Worm (Caenorhabditis elegans) whole organism, midembryonic: ENCODE measurements around the gene sbp-1.

ENCODE experiments used
- T22C8.4 ChIP-seq: fragments of 200-800 bp; sonication (Bioruptor generic); IDR thresholded peaks from 2 replicates; pipeline ENCODE4 v1.3.6; 2022; ENCODE audit warnings: missing genetic modification characterization, missing compliant biosample characterization
- cog-1 ChIP-seq: sonication (generic microtip); optimal IDR thresholded peaks from 2 replicates; lab custom pipeline; 2016; ENCODE audit warnings: missing genetic modification characterization, missing compliant biosample characterization
- flt-1 ChIP-seq: fragments of 200-800 bp; sonication (Bioruptor generic); IDR thresholded peaks from 2 replicates; pipeline ENCODE4 v1.3.6; 2022; ENCODE audit warnings: missing genetic modification characterization, missing compliant biosample characterization
- klf-2 ChIP-seq: fragments of 200-800 bp; sonication (Bioruptor generic); conservative IDR thresholded peaks from 2 replicates; pipeline ENCODE4 v1.3.6; 2022; ENCODE audit warnings: missing genetic modification reagents, missing genetic modification characterization, missing compliant biosample characterization
- med-1 ChIP-seq: sonication (generic microtip); optimal IDR thresholded peaks from 2 replicates; lab custom pipeline; 2017; ENCODE audit warnings: missing genetic modification characterization, mild to moderate bottlenecking, missing compliant biosample characterization, antibody characterized with exemption, missing genetic modification reagents; ENCODE audit not compliant: insufficient read depth
- ref-1 ChIP-seq: fragments of 200-800 bp; sonication (Bioruptor generic); conservative IDR thresholded peaks from 2 replicates; pipeline ENCODE4 v1.3.6; 2022; ENCODE audit warnings: missing genetic modification reagents, missing genetic modification characterization, missing compliant biosample characterization
- tab-1 ChIP-seq: fragments of 200-800 bp; sonication (Bioruptor generic); IDR thresholded peaks from 2 replicates; pipeline ENCODE4 v1.3.6; 2022; ENCODE audit warnings: missing genetic modification characterization, missing compliant biosample characterization
- ztf-23 ChIP-seq: fragments of 200-800 bp; sonication (Bioruptor generic); IDR thresholded peaks from 2 replicates; pipeline ENCODE4 v1.3.6; 2022; ENCODE audit warnings: missing genetic modification reagents, missing genetic modification characterization, missing compliant biosample characterization
- ztf-29 ChIP-seq: fragments of 200-800 bp; sonication (Bioruptor generic); IDR thresholded peaks from 2 replicates; pipeline ENCODE4 v1.3.6; 2022; ENCODE audit warnings: missing genetic modification reagents, missing genetic modification characterization, missing compliant biosample characterization

Gene sbp-1

ce11 chrIII:11477307-11477706, 34.9 kb upstream of the sbp-1 start:
- TF ChIP-seq klf-2 (GFP tag; lab: Robert Waterston, UW) (0 out of 2 replicates have a peak, but pooled peaks have one; percentile 35), cog-1 (tag; lab: Kevin White, UChicago) (no peak)

- TF ChIP-seq ztf-23 (GFP tag; lab: Robert Waterston, UW) = no peak
- TF ChIP-seq flt-1 (GFP tag; lab: Robert Waterston, UW) = no peak
- no peak for TF ChIP-seq ref-1 (GFP tag; lab: Robert Waterston, UW)
- no peak for TF ChIP-seq cog-1 (tag; lab: Kevin White, UChicago)
Measured at ce11 chrIII:11474674-11475306, 32.4 kb upstream of the sbp-1 start.

- TF ChIP-seq cog-1 (tag; lab: Kevin White, UChicago) (no peak), flt-1 (GFP tag; lab: Robert Waterston, UW) (0 out of 2 replicates have a peak, but pooled peaks have one; percentile 8), med-1 (GFP tag; lab: Kevin White, UChicago) (no peak)
Measured at ce11 chrIII:11472861-11473260, 30.5 kb upstream of the sbp-1 start.

- no peak for TF ChIP-seq cog-1 (tag; lab: Kevin White, UChicago)
- no peak for TF ChIP-seq med-1 (GFP tag; lab: Kevin White, UChicago)
- TF ChIP-seq ztf-29 (GFP tag; lab: Robert Waterston, UW) = no peak
- TF ChIP-seq flt-1 (GFP tag; lab: Robert Waterston, UW) = 0 out of 2 replicates have a peak, but pooled peaks have one; percentile 44
Measured at ce11 chrIII:11471336-11471735, 29.0 kb upstream of the sbp-1 start.

ce11 chrIII:11470311-11470858, 28.0 kb upstream of the sbp-1 start, which contains the start of gene bed-2:
bed-2 (minus strand) TSS chrIII:11470808.
- TF ChIP-seq cog-1 (tag; lab: Kevin White, UChicago) (no peak), T22C8.4 (GFP tag; lab: Robert Waterston, UW) (no peak), ztf-23 (GFP tag; lab: Robert Waterston, UW) (no peak), ref-1 (GFP tag; lab: Robert Waterston, UW) (no peak), ztf-29 (GFP tag; lab: Robert Waterston, UW) (no peak), tab-1 (GFP tag; lab: Robert Waterston, UW) (no peak), klf-2 (GFP tag; lab: Robert Waterston, UW) (no peak), flt-1 (GFP tag; lab: Robert Waterston, UW) (no peak)

ce11 chrIII:11467631-11468481, 25.5 kb upstream of the sbp-1 start:
- TF ChIP-seq ztf-23 (GFP tag; lab: Robert Waterston, UW) (peak; percentile 54; the same call in 1 of the 2 replicates), flt-1 (GFP tag; lab: Robert Waterston, UW) (peak; percentile 25; the same call in 1 of the 2 replicates), med-1 (GFP tag; lab: Kevin White, UChicago) (peak; percentile 10), T22C8.4 (GFP tag; lab: Robert Waterston, UW) (no peak)

- TF ChIP-seq med-1 (GFP tag; lab: Kevin White, UChicago) (no peak), klf-2 (GFP tag; lab: Robert Waterston, UW) (no peak), ref-1 (GFP tag; lab: Robert Waterston, UW) (no peak), ztf-29 (GFP tag; lab: Robert Waterston, UW) (no peak), cog-1 (tag; lab: Kevin White, UChicago) (no peak), ztf-23 (GFP tag; lab: Robert Waterston, UW) (0 out of 2 replicates have a peak, but pooled peaks have one; percentile 7), T22C8.4 (GFP tag; lab: Robert Waterston, UW) (peak; percentile 77), tab-1 (GFP tag; lab: Robert Waterston, UW) (no peak)
Measured at ce11 chrIII:11466420-11467188, 24.2 kb upstream of the sbp-1 start.

- no peak for TF ChIP-seq ref-1 (GFP tag; lab: Robert Waterston, UW)
Measured at ce11 chrIII:11465394-11465948, 23.1 kb upstream of the sbp-1 start.

- TF ChIP-seq ztf-29 (GFP tag; lab: Robert Waterston, UW) (no peak), klf-2 (GFP tag; lab: Robert Waterston, UW) (0 out of 2 replicates have a peak, but pooled peaks have one; percentile 10), flt-1 (GFP tag; lab: Robert Waterston, UW) (peak; percentile 44; the same call in 1 of the 2 replicates), T22C8.4 (GFP tag; lab: Robert Waterston, UW) (no peak), ztf-23 (GFP tag; lab: Robert Waterston, UW) (0 out of 2 replicates have a peak, but pooled peaks have one; percentile 20), tab-1 (GFP tag; lab: Robert Waterston, UW) (no peak), cog-1 (tag; lab: Kevin White, UChicago) (no peak), med-1 (GFP tag; lab: Kevin White, UChicago) (no peak), ref-1 (GFP tag; lab: Robert Waterston, UW) (no peak)
Measured at ce11 chrIII:11463726-11464125, 21.4 kb upstream of the sbp-1 start.
